Worm (Caenorhabditis elegans) whole organism, late embryonic: ENCODE measurements around the gene F26F4.12.

Experiments
- ceh-2 ChIP-seq: sonication (generic microtip); optimal IDR thresholded peaks from 2 replicates; lab custom pipeline; 2016; ENCODE audit warnings: missing genotype, missing genetic modification characterization, missing compliant biosample characterization
- ceh-6 ChIP-seq: fragments of 200-800 bp; sonication (Bioruptor generic); optimal IDR thresholded peaks from 2 replicates; lab custom pipeline; 2018; ENCODE audit warnings: mild to moderate bottlenecking, missing genetic modification characterization, missing compliant biosample characterization
- tbx-2 ChIP-seq: sonication (generic microtip); optimal IDR thresholded peaks from 2 replicates; lab custom pipeline; 2016; ENCODE audit warnings: missing genetic modification characterization, missing compliant biosample characterization

DNA sequence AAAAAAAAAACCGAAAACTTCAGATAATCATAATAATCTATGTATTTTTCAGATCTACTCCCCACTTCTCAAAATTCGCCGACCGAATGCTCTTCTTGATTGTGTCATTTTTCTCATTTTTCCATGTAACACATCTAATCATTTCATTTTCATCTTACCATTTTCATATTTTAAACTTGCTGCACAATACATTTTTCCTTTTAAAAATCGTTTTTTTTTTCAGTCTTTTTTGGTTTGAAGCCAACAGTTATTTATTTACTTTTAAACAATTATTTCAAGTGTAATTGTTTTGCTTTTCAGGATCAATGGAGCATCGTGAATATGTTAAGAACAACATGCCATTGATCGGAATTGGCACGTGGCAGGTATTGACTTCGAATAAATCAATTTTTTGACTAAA, 50.8 kb downstream of the F26F4.12 start, which contains the start of gene C35D10.6:
- TF ChIP-seq ceh-6 (GFP tag; lab: Kevin White, UChicago) (no peak), tbx-2 (tag; lab: Kevin White, UChicago) (no peak), ceh-2 (tag; lab: Kevin White, UChicago) (no peak)
